Worm (Caenorhabditis elegans) whole organism, midembryonic: ENCODE results near the gene fbxb-6.

Experiments
- cog-1 ChIP-seq: sonication (generic microtip); optimal IDR thresholded peaks from 2 replicates; lab custom pipeline; 2016; ENCODE audit warnings: missing genetic modification characterization, missing compliant biosample characterization
- flt-1 ChIP-seq: fragments of 200-800 bp; sonication (Bioruptor generic); IDR thresholded peaks from 2 replicates; pipeline ENCODE4 v1.3.6; 2022; ENCODE audit warnings: missing genetic modification characterization, missing compliant biosample characterization
- klf-2 ChIP-seq: fragments of 200-800 bp; sonication (Bioruptor generic); conservative IDR thresholded peaks from 2 replicates; pipeline ENCODE4 v1.3.6; 2022; ENCODE audit warnings: missing genetic modification reagents, missing genetic modification characterization, missing compliant biosample characterization
- ztf-23 ChIP-seq: fragments of 200-800 bp; sonication (Bioruptor generic); IDR thresholded peaks from 2 replicates; pipeline ENCODE4 v1.3.6; 2022; ENCODE audit warnings: missing genetic modification reagents, missing genetic modification characterization, missing compliant biosample characterization

DNA sequence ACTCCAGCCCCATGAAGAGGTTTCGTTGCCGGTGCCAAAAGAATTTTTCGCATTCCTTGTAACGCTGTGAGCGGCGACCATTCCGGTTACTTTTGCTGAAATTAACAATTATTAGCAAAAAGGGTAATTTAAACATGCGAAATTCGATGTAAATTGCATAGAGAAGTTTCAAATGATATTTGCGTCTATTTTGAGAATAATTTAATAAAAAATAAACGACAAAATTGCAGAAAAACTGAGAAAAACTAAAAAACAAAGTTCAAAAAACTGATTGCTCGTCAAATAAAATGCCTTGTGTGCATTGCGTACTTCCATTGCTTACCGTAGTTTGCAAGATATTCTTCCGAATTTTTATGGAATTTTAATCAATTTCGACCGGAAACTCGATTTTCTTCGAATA lies 19.1 kb upstream of the fbxb-6 start, which contains the start of gene bath-24:
- TF ChIP-seq ztf-23 (GFP tag; lab: Robert Waterston, UW) (no peak), flt-1 (GFP tag; lab: Robert Waterston, UW) (no peak), klf-2 (GFP tag; lab: Robert Waterston, UW) (no peak), cog-1 (tag; lab: Kevin White, UChicago) (no peak)
